Worm (Caenorhabditis elegans) whole organism, L3 larva: ENCODE data around the gene tag-209.

Experiments used
- R02D3.7 ChIP-seq: fragments of 150-350 bp; optimal IDR thresholded peaks from 2 replicates; lab custom pipeline; 2014; ENCODE audit warnings: missing biosample characterization, missing genetic modification characterization
- ZK546.5 ChIP-seq: sonication (generic microtip); optimal IDR thresholded peaks from 2 replicates; lab custom pipeline; 2017; ENCODE audit warnings: missing biosample characterization, missing genetic modification characterization
- ceh-16 ChIP-seq: sonication (generic microtip); optimal IDR thresholded peaks from 2 replicates; lab custom pipeline; 2017; ENCODE audit warnings: missing biosample characterization, missing genetic modification characterization
- ceh-28 ChIP-seq: fragments of 150-350 bp; optimal IDR thresholded peaks from 2 replicates; lab custom pipeline; 2014; ENCODE audit warnings: missing biosample characterization, missing genetic modification reagents, missing genetic modification characterization
- ceh-9 ChIP-seq: sonication (generic microtip); optimal IDR thresholded peaks from 2 replicates; lab custom pipeline; 2018; ENCODE audit warnings: missing biosample characterization, missing genetic modification characterization
- egl-27 ChIP-seq: sonication (generic microtip); optimal IDR thresholded peaks from 4 replicates; lab custom pipeline; 2017; ENCODE audit warnings: missing biosample characterization, missing genetic modification reagents, missing genetic modification characterization
- egl-5 ChIP-seq: fragments of 150-350 bp; optimal IDR thresholded peaks from 2 replicates; lab custom pipeline; 2017; ENCODE audit warnings: missing biosample characterization, missing genetic modification reagents, missing genetic modification characterization, inconsistent platforms
- elt-1 ChIP-seq: fragments of 150-350 bp; optimal IDR thresholded peaks from 2 replicates; lab custom pipeline; 2014; ENCODE audit warnings: missing biosample characterization, missing genetic modification characterization
- elt-2 ChIP-seq: sonication (generic microtip); optimal IDR thresholded peaks from 2 replicates; lab custom pipeline; 2016; ENCODE audit warnings: missing genetic modification reagents, mild to moderate bottlenecking, missing genetic modification characterization, missing compliant biosample characterization
- eor-1 ChIP-seq, 2 experiments: fragments of 150-350 bp; optimal IDR thresholded peaks; 2 replicates each; lab custom pipeline; 2014 to 2018; ENCODE audit warnings: missing biosample characterization in 2 of 2, missing genetic modification characterization in 2 of 2
- fkh-2 ChIP-seq: fragments of 150-350 bp; optimal IDR thresholded peaks from 2 replicates; lab custom pipeline; 2014; ENCODE audit warnings: missing biosample characterization, missing genetic modification reagents, missing genetic modification characterization
- fos-1 ChIP-seq: fragments of 150-350 bp; optimal IDR thresholded peaks from 2 replicates; lab custom pipeline; 2014; ENCODE audit warnings: missing biosample characterization, missing genetic modification characterization
- hmg-11 ChIP-seq: sonication (generic microtip); optimal IDR thresholded peaks from 2 replicates; lab custom pipeline; 2016; ENCODE audit warnings: missing genetic modification characterization, missing compliant biosample characterization
- jun-1 ChIP-seq: fragments of 150-350 bp; optimal IDR thresholded peaks from 2 replicates; lab custom pipeline; 2014; ENCODE audit warnings: missing biosample characterization, missing genetic modification reagents, missing genetic modification characterization
- lin-15B ChIP-seq: fragments of 150-350 bp; optimal IDR thresholded peaks from 2 replicates; lab custom pipeline; 2014; ENCODE audit warnings: missing biosample characterization, missing genetic modification characterization
- lsy-12 ChIP-seq: sonication (generic microtip); optimal IDR thresholded peaks from 2 replicates; lab custom pipeline; 2016; ENCODE audit warnings: mild to moderate bottlenecking, missing genetic modification characterization, missing compliant biosample characterization
- mdl-1 ChIP-seq: fragments of 150-350 bp; optimal IDR thresholded peaks from 2 replicates; lab custom pipeline; 2014; ENCODE audit warnings: missing biosample characterization, missing genetic modification characterization
- mml-1 ChIP-seq: fragments of 150-350 bp; sonication (generic microtip); optimal IDR thresholded peaks from 3 replicates; lab custom pipeline; 2014; ENCODE audit warnings: missing biosample characterization, missing genetic modification characterization
- nfya-1 ChIP-seq: sonication (generic microtip); optimal IDR thresholded peaks from 2 replicates; lab custom pipeline; 2017; ENCODE audit warnings: missing genetic modification characterization, mild to moderate bottlenecking, missing compliant biosample characterization, antibody characterized with exemption, moderate library complexity; ENCODE audit not compliant: insufficient read depth
- nhr-11 ChIP-seq: fragments of 150-350 bp; optimal IDR thresholded peaks from 2 replicates; lab custom pipeline; 2014; ENCODE audit warnings: missing biosample characterization, missing genetic modification characterization
- nhr-12 ChIP-seq: fragments of 150-350 bp; optimal IDR thresholded peaks from 2 replicates; lab custom pipeline; 2014; ENCODE audit warnings: missing biosample characterization, missing genetic modification characterization
- nhr-23 ChIP-seq: fragments of 150-350 bp; optimal IDR thresholded peaks from 2 replicates; lab custom pipeline; 2014; ENCODE audit warnings: missing biosample characterization, missing genetic modification reagents, missing genetic modification characterization
- nhr-25 ChIP-seq: sonication (generic microtip); optimal IDR thresholded peaks from 2 replicates; lab custom pipeline; 2017; ENCODE audit warnings: missing biosample characterization, missing genetic modification characterization
- nhr-28 ChIP-seq: fragments of 150-350 bp; optimal IDR thresholded peaks from 2 replicates; lab custom pipeline; 2014; ENCODE audit warnings: missing biosample characterization, missing genetic modification characterization
- nhr-43 ChIP-seq: sonication (generic microtip); optimal IDR thresholded peaks from 2 replicates; lab custom pipeline; 2016; ENCODE audit warnings: mild to moderate bottlenecking, missing genetic modification characterization, missing compliant biosample characterization; ENCODE audit not compliant: poor library complexity, severe bottlenecking
- nhr-67 ChIP-seq: fragments of 150-350 bp; optimal IDR thresholded peaks from 2 replicates; lab custom pipeline; 2014; ENCODE audit warnings: missing biosample characterization, missing genetic modification characterization
- pha-4 ChIP-seq: fragments of 150-350 bp; optimal IDR thresholded peaks from 2 replicates; lab custom pipeline; 2014; ENCODE audit warnings: missing biosample characterization, missing genetic modification reagents, missing genetic modification characterization
- pqm-1 ChIP-seq: fragments of 150-350 bp; optimal IDR thresholded peaks from 2 replicates; lab custom pipeline; 2017; ENCODE audit warnings: missing biosample characterization, missing genetic modification characterization, inconsistent platforms
- skn-1 ChIP-seq: fragments of 150-350 bp; optimal IDR thresholded peaks from 2 replicates; lab custom pipeline; 2014; ENCODE audit warnings: missing biosample characterization, missing genetic modification characterization
- snpc-4 ChIP-seq: fragments of 150-350 bp; optimal IDR thresholded peaks from 2 replicates; lab custom pipeline; 2014; ENCODE audit warnings: missing biosample characterization, missing genetic modification characterization
- tbx-2 ChIP-seq: sonication (generic microtip); optimal IDR thresholded peaks from 2 replicates; lab custom pipeline; 2016; ENCODE audit warnings: mild to moderate bottlenecking, missing genetic modification characterization, missing compliant biosample characterization
- unc-39 ChIP-seq: sonication (generic microtip); optimal IDR thresholded peaks from 4 replicates; lab custom pipeline; 2017; ENCODE audit warnings: missing biosample characterization, missing genetic modification characterization
- unc-62 ChIP-seq: fragments of 150-350 bp; sonication (generic microtip); optimal IDR thresholded peaks from 4 replicates; lab custom pipeline; 2014; ENCODE audit warnings: missing biosample characterization, missing genetic modification reagents, missing genetic modification characterization
- zag-1 ChIP-seq: fragments of 150-350 bp; optimal IDR thresholded peaks from 2 replicates; lab custom pipeline; 2014; ENCODE audit warnings: missing biosample characterization, missing genetic modification characterization
- ztf-11 ChIP-seq: fragments of 150-350 bp; optimal IDR thresholded peaks from 2 replicates; lab custom pipeline; 2014; ENCODE audit warnings: missing biosample characterization, missing genetic modification characterization
- ztf-4 ChIP-seq: fragments of 150-350 bp; optimal IDR thresholded peaks from 2 replicates; lab custom pipeline; 2014; ENCODE audit warnings: missing biosample characterization, missing genetic modification characterization

Gene tag-209

DNA sequence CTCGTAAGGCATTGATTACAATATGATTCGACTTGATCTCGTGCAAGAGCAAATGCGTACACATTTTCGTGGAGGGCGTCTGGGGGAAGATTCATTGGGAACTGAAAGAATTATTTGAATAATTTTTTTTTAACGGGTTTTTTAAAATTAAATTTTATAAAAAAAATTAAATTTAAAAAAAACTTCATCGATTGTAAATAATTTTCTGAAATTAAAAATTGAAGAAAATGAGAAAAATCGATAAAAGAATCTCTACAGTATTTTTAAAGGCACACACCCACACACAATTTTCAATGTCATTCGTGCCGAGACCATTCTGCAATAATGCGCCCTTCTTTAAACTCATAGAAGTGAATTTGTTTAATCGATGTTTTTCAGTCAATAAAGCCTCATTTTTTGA is 9.1 kb downstream of the tag-209 start, which contains the start of gene set-14:
set-14 (minus strand) TSS at position 101 of the 400 bp plus-strand sequence.
- TF ChIP-seq lin-15B (tag; lab: Kevin White, UChicago) (no peak), lsy-12 (no peak), pqm-1 (tag; lab: Kevin White, UChicago) (no peak), zag-1 (tag; lab: Kevin White, UChicago) (no peak), eor-1 (tag; optimal IDR thresholded peaks at IDR 0.05; lab: Kevin White, UChicago) (no peak), elt-2 (no peak), elt-1 (tag; lab: Kevin White, UChicago) (no peak), fkh-2 (tag; lab: Kevin White, UChicago) (no peak), ceh-28 (tag; lab: Kevin White, UChicago) (no peak), tbx-2 (tag; lab: Kevin White, UChicago) (no peak), jun-1 (tag; lab: Kevin White, UChicago) (no peak), ceh-16 (no peak), egl-5 (no peak), nhr-43 (no peak), ZK546.5 (no peak), ceh-9 (tag; lab: Kevin White, UChicago) (no peak), fos-1 (tag; lab: Kevin White, UChicago) (no peak)

DNA sequence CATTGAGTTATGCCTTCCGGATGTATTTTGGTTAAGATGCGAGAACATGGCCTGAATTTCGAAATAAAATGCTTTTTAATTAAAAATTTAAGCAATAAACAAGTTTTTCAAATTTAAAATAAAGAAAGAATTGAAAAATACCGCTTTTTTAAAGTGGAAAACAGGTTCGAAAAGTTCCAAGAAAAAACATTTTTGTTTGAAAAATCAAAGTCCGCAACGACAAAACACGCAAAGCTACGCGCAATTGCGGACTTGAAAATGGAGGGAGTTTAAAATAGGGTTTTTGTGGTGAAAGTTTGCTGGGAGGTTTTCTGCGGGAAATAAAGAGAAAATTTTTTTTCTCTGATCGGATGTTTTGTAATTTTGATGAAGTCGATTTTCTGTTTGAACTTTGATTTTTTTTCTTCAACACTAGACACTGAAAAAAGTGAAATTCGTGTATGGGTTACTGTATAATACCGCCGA is 11.3 kb downstream of the tag-209 start, which contains the start of gene npp-19:
npp-19 (minus strand) TSS at position 51 of the 465 bp plus-strand sequence.
- TF ChIP-seq nhr-23 (tag; lab: Kevin White, UChicago) (peak; percentile 79), pha-4 (tag; lab: Kevin White, UChicago) (peak; percentile 82), R02D3.7 (tag; lab: Kevin White, UChicago) (peak; percentile 55), nhr-12 (tag; lab: Kevin White, UChicago) (no peak), zag-1 (tag; lab: Kevin White, UChicago) (no peak), nhr-28 (no peak), snpc-4 (tag; lab: Kevin White, UChicago) (peak; percentile 40), mml-1 (tag; lab: Kevin White, UChicago) (no peak), ceh-28 (tag; lab: Kevin White, UChicago) (peak; percentile 58), nfya-1 (tag; lab: Kevin White, UChicago) (peak; percentile 69), hmg-11 (peak; percentile 33), nhr-11 (peak; percentile 8), egl-27 (tag; lab: Kevin White, UChicago) (no peak), nhr-25 (peak; percentile 21), ztf-4 (tag; lab: Kevin White, UChicago) (no peak), lin-15B (tag; lab: Kevin White, UChicago) (peak; percentile 59), skn-1 (tag; lab: Kevin White, UChicago) (peak; percentile 50), elt-2 (peak; percentile 17)

DNA sequence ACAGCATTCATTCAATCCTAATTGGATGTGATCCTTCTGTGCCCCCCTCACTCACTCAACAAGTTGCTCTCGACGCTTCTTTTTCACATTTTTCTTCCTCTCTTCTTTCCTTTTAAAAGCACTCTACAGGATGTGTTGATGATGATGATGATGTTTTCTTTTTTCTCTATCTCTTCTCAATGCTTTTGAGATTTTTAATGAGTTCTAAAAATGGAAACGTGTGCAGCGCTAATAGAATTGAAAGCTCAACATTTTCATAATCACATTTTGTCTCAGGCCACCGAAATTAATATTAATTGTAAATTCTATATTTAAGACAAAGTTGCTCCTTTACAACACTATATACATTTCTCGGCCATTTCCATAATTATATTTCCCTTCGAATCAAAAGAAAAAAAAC is 13.1 kb downstream of the tag-209 start:
- TF ChIP-seq nfya-1 (tag; lab: Kevin White, UChicago) (peak; percentile 4), lsy-12 (no peak)
- TF ChIP-seq, all 47 proteins: peak for 1

DNA sequence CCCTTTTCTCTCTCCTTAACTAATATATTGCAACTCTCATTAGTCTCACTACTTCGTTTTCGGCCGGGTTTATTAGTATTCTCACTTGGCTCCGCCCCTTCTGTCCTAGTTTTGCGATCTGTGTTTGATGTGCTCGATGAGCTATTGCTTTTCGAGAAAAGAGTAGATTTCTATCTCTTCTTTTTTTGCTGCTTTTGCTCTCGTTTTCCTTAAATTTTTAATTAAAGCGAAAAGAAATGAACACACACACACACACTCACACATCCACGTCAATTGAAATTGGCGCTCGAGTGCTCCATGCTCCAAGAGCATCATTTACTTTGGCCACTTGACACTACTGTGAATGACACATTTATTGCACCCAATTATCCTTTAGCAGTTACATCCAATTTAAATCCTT is 17.3 kb downstream of the tag-209 start:
- TF ChIP-seq ceh-16 (peak; percentile 9), lsy-12 (no peak)

DNA sequence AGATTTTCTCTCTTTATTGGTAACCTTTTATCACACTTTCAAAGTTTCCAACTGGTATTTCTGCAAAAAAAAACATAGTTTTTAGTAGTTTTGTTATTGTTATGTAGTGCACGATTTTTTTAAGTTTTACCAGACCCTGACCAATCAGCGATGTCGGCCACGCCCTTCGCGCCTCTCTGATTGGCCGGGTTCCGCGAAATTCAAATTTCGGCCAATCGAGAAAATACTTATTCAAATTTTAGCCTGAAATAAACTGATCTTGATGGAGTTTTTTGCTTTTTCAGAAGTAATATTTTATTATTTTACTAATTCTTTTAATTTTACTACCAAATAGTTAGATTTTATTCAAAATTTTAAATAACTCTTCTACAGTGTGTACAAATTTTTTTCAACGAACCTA is 17.8 kb downstream of the tag-209 start:
- peak; percentile 60 for TF ChIP-seq nfya-1 (tag; lab: Kevin White, UChicago)
- no peak for TF ChIP-seq nhr-67 (tag; lab: Kevin White, UChicago)

DNA sequence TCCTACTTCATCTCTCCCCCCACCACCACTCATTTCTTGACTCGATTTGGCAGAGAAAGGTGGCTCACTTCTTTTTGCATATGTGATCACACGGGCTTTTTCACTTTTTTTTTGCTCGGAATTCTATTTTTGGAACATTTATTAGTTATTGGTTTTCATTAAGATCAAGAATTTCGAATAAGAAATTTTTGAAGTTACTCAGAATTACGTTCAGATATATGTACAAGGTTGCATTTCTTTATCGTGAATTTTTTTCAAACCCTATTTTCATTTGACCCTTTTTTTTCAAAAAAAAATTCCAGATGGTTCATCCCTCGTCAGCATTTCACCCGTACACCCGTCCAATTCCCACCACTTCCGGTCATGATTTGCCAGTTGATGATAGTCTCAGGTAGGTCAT is 18.3 kb downstream of the tag-209 start, which contains the start of gene ceh-62:
ceh-62 (plus strand) TSS at position 301 of the 400 bp plus-strand sequence.
- TF ChIP-seq nhr-12 (tag; lab: Kevin White, UChicago) = no peak
- TF ChIP-seq nhr-28 = no peak
- no peak for TF ChIP-seq zag-1 (tag; lab: Kevin White, UChicago)
- TF ChIP-seq lin-15B (tag; lab: Kevin White, UChicago) = no peak
- no peak for TF ChIP-seq ZK546.5
- TF ChIP-seq unc-39 (tag; lab: Kevin White, UChicago) = no peak
- TF ChIP-seq mdl-1 (tag; lab: Kevin White, UChicago) = no peak
- no peak for TF ChIP-seq eor-1 (tag; optimal IDR thresholded peaks at IDR 0.05; lab: Kevin White, UChicago)
- no peak for TF ChIP-seq unc-62 (GFP tag; lab: Kevin White, UChicago)
- no peak for TF ChIP-seq ceh-16
- no peak for TF ChIP-seq ceh-9 (tag; lab: Kevin White, UChicago)
- no peak for TF ChIP-seq hmg-11
- no peak for TF ChIP-seq nhr-23 (tag; lab: Kevin White, UChicago)
- TF ChIP-seq nfya-1 (tag; lab: Kevin White, UChicago) = no peak
- TF ChIP-seq ztf-11 (tag; lab: Kevin White, UChicago) = no peak
- no peak for TF ChIP-seq egl-27 (tag; lab: Kevin White, UChicago)
- no peak for TF ChIP-seq nhr-43
